Fruit fly (Drosophila melanogaster) whole organism, embryonic: ENCODE results near the gene CG15404.

ENCODE experiments used
- Antp ChIP-seq: fragments of 200-800 bp; sonication (Bioruptor generic); optimal IDR thresholded peaks from 3 replicates; lab custom pipeline; 2016; ENCODE audit warnings: missing biosample characterization, missing genetic modification characterization
- CG10366 ChIP-seq: fragments of 200-800 bp; sonication (Bioruptor generic); IDR thresholded peaks from 2 replicates; pipeline ENCODE4 v1.3.6; 2022; ENCODE audit warnings: missing biosample characterization, missing genetic modification characterization
- CG11456 ChIP-seq: fragments of 200-800 bp; sonication (Bioruptor generic); IDR thresholded peaks from 3 replicates; pipeline ENCODE4 v1.3.6; 2022; ENCODE audit warnings: missing biosample characterization, missing genetic modification characterization
- CG11504 ChIP-seq: fragments of 200-800 bp; sonication (Bioruptor generic); optimal IDR thresholded peaks from 3 replicates; lab custom pipeline; 2019; ENCODE audit warnings: missing biosample characterization, mild to moderate bottlenecking, missing genetic modification characterization, moderate library complexity
- CG13287 ChIP-seq: fragments of 200-800 bp; sonication (Bioruptor generic); IDR thresholded peaks from 2 replicates; pipeline ENCODE4 v1.3.6; 2022; ENCODE audit warnings: missing biosample characterization, missing genetic modification characterization; ENCODE audit not compliant: partially characterized antibody
- CG13775 ChIP-seq: fragments of 200-800 bp; sonication (Bioruptor generic); optimal IDR thresholded peaks from 3 replicates; lab custom pipeline; 2017; ENCODE audit warnings: missing biosample characterization, mild to moderate bottlenecking, missing genetic modification characterization
- CG15269 ChIP-seq: fragments of 200-800 bp; sonication (Bioruptor generic); optimal IDR thresholded peaks from 2 replicates; lab custom pipeline; 2018; ENCODE audit warnings: missing biosample characterization, mild to moderate bottlenecking, missing genetic modification characterization, moderate library complexity
- CG15601 ChIP-seq: fragments of 200-800 bp; sonication (Bioruptor generic); optimal IDR thresholded peaks from 3 replicates; lab custom pipeline; 2019; ENCODE audit warnings: missing biosample characterization, mild to moderate bottlenecking, missing genetic modification characterization, moderate library complexity
- CG16779 ChIP-seq: fragments of 200-800 bp; sonication (Bioruptor generic); IDR thresholded peaks from 2 replicates; pipeline ENCODE4 v1.3.6; 2022; ENCODE audit warnings: missing biosample characterization, missing genetic modification characterization
- CG17568 ChIP-seq: fragments of 200-800 bp; sonication (Bioruptor generic); optimal IDR thresholded peaks from 2 replicates; lab custom pipeline; 2018; ENCODE audit warnings: missing biosample characterization, mild to moderate bottlenecking, missing genetic modification characterization, moderate library complexity
- CG4707 ChIP-seq: fragments of 200-800 bp; sonication (Bioruptor generic); optimal IDR thresholded peaks from 2 replicates; lab custom pipeline; 2018; ENCODE audit warnings: missing biosample characterization, mild to moderate bottlenecking, missing genetic modification characterization, moderate library complexity
- CG6175 ChIP-seq: fragments of 200-800 bp; sonication (Bioruptor generic); IDR thresholded peaks from 3 replicates; pipeline ENCODE4 v1.3.6; 2022; ENCODE audit warnings: missing biosample characterization, missing genetic modification characterization
- CG6272 ChIP-seq: fragments of 200-800 bp; sonication (Bioruptor generic); IDR thresholded peaks from 2 replicates; pipeline ENCODE4 v1.3.6; 2022; ENCODE audit warnings: missing biosample characterization, missing genetic modification characterization
- CG7357 ChIP-seq: fragments of 200-800 bp; sonication (Bioruptor generic); IDR thresholded peaks from 3 replicates; pipeline ENCODE4 v1.3.6; 2022; ENCODE audit warnings: missing biosample characterization, missing genetic modification characterization
- CG7963 ChIP-seq: fragments of 200-800 bp; sonication (Bioruptor generic); IDR thresholded peaks from 3 replicates; pipeline ENCODE4 v1.3.6; 2022; ENCODE audit warnings: missing biosample characterization, missing genetic modification characterization; ENCODE audit not compliant: partially characterized antibody
- CkIIα-i1 ChIP-seq: fragments of 200-800 bp; sonication (Bioruptor generic); IDR thresholded peaks from 2 replicates; pipeline ENCODE4 v1.3.6; 2022; ENCODE audit warnings: missing biosample characterization, missing genetic modification characterization
- CrebB ChIP-seq: fragments of 200-800 bp; sonication (Bioruptor generic); optimal IDR thresholded peaks from 3 replicates; lab custom pipeline; 2018; ENCODE audit warnings: missing biosample characterization, mild to moderate bottlenecking, missing genetic modification characterization
- Dek ChIP-seq: fragments of 200-800 bp; sonication (Bioruptor generic); optimal IDR thresholded peaks from 3 replicates; lab custom pipeline; 2019; ENCODE audit warnings: missing biosample characterization, mild to moderate bottlenecking, missing genetic modification characterization, moderate library complexity
- Elba2 ChIP-seq: fragments of 200-800 bp; sonication (Bioruptor generic); optimal IDR thresholded peaks from 3 replicates; lab custom pipeline; 2016; ENCODE audit warnings: missing biosample characterization, missing genetic modification characterization
- H15 ChIP-seq: fragments of 200-800 bp; sonication (Bioruptor generic); IDR thresholded peaks from 3 replicates; pipeline ENCODE4 v1.3.6; 2022; ENCODE audit warnings: missing biosample characterization, missing genetic modification characterization
- HHEX ChIP-seq: fragments of 200-800 bp; sonication (Bioruptor generic); optimal IDR thresholded peaks from 3 replicates; lab custom pipeline; 2017; ENCODE audit warnings: missing biosample characterization, mild to moderate bottlenecking, missing genetic modification characterization, missing genetic modification reagents
- HLH3B ChIP-seq: fragments of 200-800 bp; sonication (Bioruptor generic); IDR thresholded peaks from 2 replicates; pipeline ENCODE4 v1.3.6; 2022; ENCODE audit warnings: missing biosample characterization, missing genetic modification characterization
- HLH4C ChIP-seq: fragments of 200-800 bp; sonication (Bioruptor generic); IDR thresholded peaks from 3 replicates; pipeline ENCODE4 v1.3.6; 2022; ENCODE audit warnings: missing biosample characterization, missing genetic modification characterization; ENCODE audit not compliant: partially characterized antibody
- HLHmδ ChIP-seq: fragments of 200-800 bp; sonication (Bioruptor generic); optimal IDR thresholded peaks from 2 replicates; lab custom pipeline; 2018; ENCODE audit warnings: missing biosample characterization, mild to moderate bottlenecking, missing genetic modification characterization, moderate library complexity
- Hand ChIP-seq: fragments of 200-800 bp; sonication (Bioruptor generic); optimal IDR thresholded peaks from 2 replicates; lab custom pipeline; 2017; ENCODE audit warnings: mild to moderate bottlenecking, missing biosample characterization, missing genetic modification reagents, missing genetic modification characterization
- Hr39 ChIP-seq: fragments of >200 bp; optimal IDR thresholded peaks from 2 replicates; lab custom pipeline; 2017
- Lpt ChIP-seq: fragments of >200 bp; optimal IDR thresholded peaks from 2 replicates; lab custom pipeline; 2018; ENCODE audit warnings: missing biosample characterization, missing genetic modification characterization
- NC2β ChIP-seq: fragments of 200-800 bp; sonication (Bioruptor generic); optimal IDR thresholded peaks from 2 replicates; lab custom pipeline; 2016; ENCODE audit warnings: missing biosample characterization, missing genetic modification characterization
- PHDP ChIP-seq: fragments of 200-800 bp; sonication (Bioruptor generic); optimal IDR thresholded peaks from 3 replicates; lab custom pipeline; 2018; ENCODE audit warnings: missing biosample characterization, mild to moderate bottlenecking, missing genetic modification characterization, moderate library complexity
- Ravus ChIP-seq: fragments of 200-800 bp; sonication (Bioruptor generic); IDR thresholded peaks from 2 replicates; pipeline ENCODE4 v1.3.6; 2022; ENCODE audit warnings: missing biosample characterization, missing genetic modification characterization
- Sin3A ChIP-seq: fragments of >200 bp; optimal IDR thresholded peaks from 2 replicates; lab custom pipeline; 2018
- Spps ChIP-seq: fragments of 200-800 bp; sonication (Bioruptor generic); optimal IDR thresholded peaks from 2 replicates; lab custom pipeline; 2018; ENCODE audit warnings: missing biosample characterization, mild to moderate bottlenecking, missing genetic modification characterization
- TFAM ChIP-seq: fragments of 200-800 bp; sonication (Bioruptor generic); optimal IDR thresholded peaks from 2 replicates; lab custom pipeline; 2017; ENCODE audit warnings: missing biosample characterization, missing genetic modification characterization, inconsistent platforms
- Xbp1 ChIP-seq: fragments of 200-800 bp; sonication (Bioruptor generic); optimal IDR thresholded peaks from 3 replicates; lab custom pipeline; 2016; ENCODE audit warnings: missing biosample characterization, mild to moderate bottlenecking, missing genetic modification characterization
- ash1 ChIP-seq: fragments of 200-800 bp; sonication (Bioruptor generic); optimal IDR thresholded peaks from 2 replicates; lab custom pipeline; 2018; ENCODE audit warnings: missing biosample characterization, mild to moderate bottlenecking, missing genetic modification characterization
- chinmo ChIP-seq: fragments of 200-800 bp; sonication (Bioruptor generic); IDR thresholded peaks from 4 replicates; pipeline ENCODE4 v1.3.6; 2022; ENCODE audit warnings: missing biosample characterization, missing genetic modification characterization; ENCODE audit not compliant: partially characterized antibody
- croc ChIP-seq: fragments of 200-800 bp; sonication (Bioruptor generic); conservative IDR thresholded peaks from 3 replicates; pipeline ENCODE4 v1.3.6; 2022; ENCODE audit warnings: missing biosample characterization, missing genetic modification characterization
- crol ChIP-seq: fragments of 200-800 bp; sonication (Bioruptor generic); IDR thresholded peaks from 2 replicates; pipeline ENCODE4 v1.3.6; 2022; ENCODE audit warnings: missing biosample characterization, missing genetic modification characterization
- hbn ChIP-seq: fragments of 200-800 bp; sonication (Bioruptor generic); IDR thresholded peaks from 2 replicates; pipeline ENCODE4 v1.3.6; 2022; ENCODE audit warnings: missing biosample characterization, missing genetic modification characterization; ENCODE audit not compliant: partially characterized antibody
- ken ChIP-seq: fragments of 200-800 bp; sonication (Bioruptor generic); IDR thresholded peaks from 3 replicates; pipeline ENCODE4 v1.3.6; 2022; ENCODE audit warnings: missing biosample characterization, missing genetic modification characterization
- kni ChIP-seq: fragments of 200-800 bp; sonication (Bioruptor generic); optimal IDR thresholded peaks from 3 replicates; lab custom pipeline; 2017; ENCODE audit warnings: mild to moderate bottlenecking, missing biosample characterization, missing genetic modification reagents, missing genetic modification characterization
- knrl ChIP-seq: fragments of 200-800 bp; sonication (Bioruptor generic); IDR thresholded peaks from 3 replicates; pipeline ENCODE4 v1.3.6; 2022; ENCODE audit warnings: missing biosample characterization, missing genetic modification characterization; ENCODE audit not compliant: partially characterized antibody
- lbe ChIP-seq: fragments of 200-800 bp; sonication (Bioruptor generic); optimal IDR thresholded peaks from 2 replicates; lab custom pipeline; 2016; ENCODE audit warnings: missing biosample characterization, mild to moderate bottlenecking, missing genetic modification characterization
- nom ChIP-seq: fragments of 200-800 bp; sonication (Bioruptor generic); optimal IDR thresholded peaks from 2 replicates; lab custom pipeline; 2017; ENCODE audit warnings: missing biosample characterization, missing genetic modification characterization, mild to moderate bottlenecking, moderate library complexity, missing genetic modification reagents
- pan ChIP-seq, 4 experiments: fragments of >200 bp in 3 of 4; fragments of 200-800 bp in 1 of 4; sonication (Bioruptor generic) in 1 of 4; optimal IDR thresholded peaks in 3 of 4; IDR thresholded peaks in 1 of 4; 2 replicates each; pipeline versions ENCODE4 v1.3.6 to Lab custom; 2017 to 2022; ENCODE audit warnings: missing biosample characterization in 2 of 4, missing genetic modification characterization in 2 of 4, mixed read lengths in 1 of 4
- sisA ChIP-seq: fragments of 200-800 bp; sonication (Bioruptor generic); IDR thresholded peaks from 2 replicates; pipeline ENCODE4 v1.3.6; 2022; ENCODE audit warnings: missing biosample characterization, missing genetic modification characterization
- stc ChIP-seq: fragments of 200-800 bp; sonication (Bioruptor generic); IDR thresholded peaks from 2 replicates; pipeline ENCODE4 v1.3.6; 2022; ENCODE audit warnings: missing biosample characterization, missing genetic modification characterization
- toy ChIP-seq: fragments of 200-800 bp; sonication (Bioruptor generic); IDR thresholded peaks from 2 replicates; pipeline ENCODE4 v1.3.6; 2022; ENCODE audit warnings: missing biosample characterization, missing genetic modification characterization
- trh ChIP-seq: fragments of 200-800 bp; sonication (Bioruptor generic); optimal IDR thresholded peaks from 2 replicates; lab custom pipeline; 2016; ENCODE audit warnings: missing biosample characterization, missing genetic modification characterization
- tup ChIP-seq: fragments of 200-800 bp; sonication (Bioruptor generic); optimal IDR thresholded peaks from 2 replicates; lab custom pipeline; 2016; ENCODE audit warnings: missing biosample characterization, mild to moderate bottlenecking, missing genetic modification characterization, moderate library complexity
- wek ChIP-seq: fragments of 200-800 bp; sonication (Bioruptor generic); optimal IDR thresholded peaks from 3 replicates; lab custom pipeline; 2018; ENCODE audit warnings: missing biosample characterization, mild to moderate bottlenecking, missing genetic modification characterization, moderate library complexity

The CG15404 gene

dm6 chr2L:3145470-3145869 is 28.3 kb upstream of the CG15404 start, which contains the start of gene ND-B14.5B (continued):
- no peak for TF ChIP-seq CG15269 (tag; lab: Kevin White, UChicago)
- no peak for TF ChIP-seq pan (optimal IDR thresholded peaks at IDR 0.05; lab: Kevin White, UChicago)
- no peak for TF ChIP-seq pan (GFP tag; optimal IDR thresholded peaks at IDR 0.05 in 1 of 2, IDR thresholded peaks at IDR 0.05 in 1 of 2)
- no peak for TF ChIP-seq Hand (GFP tag; lab: Kevin White, UChicago)
- no peak for TF ChIP-seq CG17568
- TF ChIP-seq PHDP (tag; lab: Kevin White, UChicago) = no peak
- TF ChIP-seq CG6272 (GFP tag; lab: Robert Waterston, UW) = no peak
- TF ChIP-seq Hr39 (lab: Kevin White, UChicago) = no peak
- no peak for TF ChIP-seq trh (GFP tag; lab: Kevin White, UChicago)
- no peak for TF ChIP-seq tup (GFP tag; lab: Kevin White, UChicago)
- TF ChIP-seq Sin3A (lab: Kevin White, UChicago) = no peak
- TF ChIP-seq TFAM = no peak
- no peak for TF ChIP-seq CG4707 (GFP tag; lab: Kevin White, UChicago)
- no peak for TF ChIP-seq croc (GFP tag; lab: Robert Waterston, UW)
- no peak for TF ChIP-seq CG7357 (GFP tag; lab: Robert Waterston, UW)
- TF ChIP-seq stc (GFP tag; lab: Robert Waterston, UW) = no peak
- no peak for TF ChIP-seq toy (GFP tag; lab: Robert Waterston, UW)
- no peak for TF ChIP-seq Dek (tag; lab: Kevin White, UChicago)
- no peak for TF ChIP-seq HLH3B (GFP tag; lab: Robert Waterston, UW)
- no peak for TF ChIP-seq CkIIα-i1 (GFP tag; lab: Robert Waterston, UW)
- no peak for TF ChIP-seq NC2β (GFP tag; lab: Kevin White, UChicago)
- no peak for TF ChIP-seq CG13775 (GFP tag; lab: Kevin White, UChicago)
- no peak for TF ChIP-seq sisA (GFP tag; lab: Robert Waterston, UW)
- no peak for TF ChIP-seq CrebB (tag; lab: Kevin White, UChicago)
- peak; percentile 62 for TF ChIP-seq hbn (GFP tag; lab: Robert Waterston, UW)
- no peak for TF ChIP-seq Elba2 (GFP tag; lab: Kevin White, UChicago)
- TF ChIP-seq Lpt = no peak
- TF ChIP-seq lbe (GFP tag; lab: Kevin White, UChicago) = no peak
- TF ChIP-seq Antp (GFP tag; lab: Kevin White, UChicago) = no peak
- TF ChIP-seq CG11456 (GFP tag; lab: Robert Waterston, UW) = no peak
- no peak for TF ChIP-seq CG6175 (GFP tag; lab: Robert Waterston, UW)
- no peak for TF ChIP-seq H15 (GFP tag; lab: Robert Waterston, UW)
- no peak for TF ChIP-seq Xbp1 (GFP tag; lab: Kevin White, UChicago)
- no peak for TF ChIP-seq kni (GFP tag; lab: Kevin White, UChicago)
- TF ChIP-seq HLH4C (GFP tag; lab: Robert Waterston, UW) = peak; percentile 63; the same call in 2 of the 3 replicates
- TF ChIP-seq ken (GFP tag; lab: Robert Waterston, UW) = no peak
- TF ChIP-seq CG10366 (GFP tag; lab: Robert Waterston, UW) = no peak
- no peak for TF ChIP-seq nom (GFP tag; lab: Kevin White, UChicago)
- TF ChIP-seq Spps = no peak
- TF ChIP-seq knrl (GFP tag; lab: Robert Waterston, UW) = peak; percentile 73
- TF ChIP-seq crol (GFP tag; lab: Robert Waterston, UW) = no peak
- peak; percentile 8 for TF ChIP-seq CG11504 (tag; lab: Kevin White, UChicago)
- no peak for TF ChIP-seq HHEX (GFP tag; lab: Kevin White, UChicago)
- no peak for TF ChIP-seq chinmo (GFP tag; lab: Robert Waterston, UW)
- TF ChIP-seq wek (GFP tag; lab: Kevin White, UChicago) = no peak
- no peak for TF ChIP-seq Ravus (GFP tag; lab: Robert Waterston, UW)
- no peak for TF ChIP-seq CG15601 (tag; lab: Kevin White, UChicago)
- peak; percentile 82 for TF ChIP-seq CG13287 (GFP tag; lab: Robert Waterston, UW)
- no peak for TF ChIP-seq CG16779 (GFP tag; lab: Robert Waterston, UW)
- no peak for TF ChIP-seq ash1
- TF ChIP-seq HLHmδ (GFP tag; lab: Kevin White, UChicago) = no peak
- TF ChIP-seq CG7963 (GFP tag; lab: Robert Waterston, UW) = 0 out of 3 replicates have a peak, but pooled peaks have one; percentile 41
